Fruit fly (Drosophila melanogaster) S2 (cell line): ENCODE data around the gene TwdlH.

Experiments
- CG8478 ChIP-seq: fragments of >200 bp; optimal IDR thresholded peaks from 2 replicates; lab custom pipeline; 2018
- CTCF ChIP-seq, 2 experiments: fragments of >200 bp; optimal IDR thresholded peaks; 2 replicates each; lab custom pipeline; 2018

TwdlH gene

DNA sequence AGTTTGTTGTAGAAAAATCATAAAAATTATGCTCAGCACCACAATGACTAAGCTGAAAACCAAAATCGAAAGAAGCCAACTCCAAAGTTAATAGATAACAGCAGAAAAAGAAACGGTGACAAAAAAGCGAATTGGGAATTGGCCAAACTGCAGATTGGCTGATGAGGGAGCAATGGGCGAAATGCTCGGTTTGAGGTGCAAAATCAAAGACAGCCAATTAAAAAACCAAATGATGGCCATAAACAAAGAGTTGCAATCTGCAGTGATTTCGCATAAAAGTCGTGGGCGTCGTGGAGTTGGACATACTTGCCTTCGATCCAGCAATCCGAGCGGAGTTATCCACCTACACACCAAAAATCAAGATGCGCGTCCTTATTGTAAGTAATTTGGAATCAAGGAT, at the start of gene TwdlH:
Gene TwdlH (plus strand): TSS at position 301 of the 400 bp plus-strand sequence.
- no peak for TF ChIP-seq CG8478
- TF ChIP-seq CTCF (optimal IDR thresholded peaks at IDR 0.05; lab: Kevin White, UChicago): no peak

DNA sequence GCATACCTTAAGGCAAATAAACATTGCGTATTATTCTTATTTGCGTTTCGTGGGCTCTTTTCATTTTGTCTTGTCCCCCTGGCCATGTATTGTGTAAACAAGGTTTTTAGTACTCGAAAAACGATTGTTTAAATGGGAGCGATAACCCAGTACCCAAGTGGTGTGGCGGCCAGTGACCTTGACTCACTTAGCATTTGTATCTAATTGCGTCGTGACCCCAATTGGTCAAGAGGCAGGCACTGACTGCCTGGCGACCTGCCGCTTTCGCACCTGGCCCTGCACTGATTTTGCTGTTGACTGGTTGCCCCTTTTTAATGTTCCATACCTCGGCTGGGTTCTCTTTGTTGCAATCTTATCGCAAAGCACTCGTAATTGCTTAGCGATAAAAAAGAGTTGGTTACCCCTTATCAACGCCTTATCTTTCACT, 45.4 kb upstream of the TwdlH start:
- no peak for TF ChIP-seq CTCF (optimal IDR thresholded peaks at IDR 0.05; lab: Kevin White, UChicago)
- no peak for TF ChIP-seq CG8478

DNA sequence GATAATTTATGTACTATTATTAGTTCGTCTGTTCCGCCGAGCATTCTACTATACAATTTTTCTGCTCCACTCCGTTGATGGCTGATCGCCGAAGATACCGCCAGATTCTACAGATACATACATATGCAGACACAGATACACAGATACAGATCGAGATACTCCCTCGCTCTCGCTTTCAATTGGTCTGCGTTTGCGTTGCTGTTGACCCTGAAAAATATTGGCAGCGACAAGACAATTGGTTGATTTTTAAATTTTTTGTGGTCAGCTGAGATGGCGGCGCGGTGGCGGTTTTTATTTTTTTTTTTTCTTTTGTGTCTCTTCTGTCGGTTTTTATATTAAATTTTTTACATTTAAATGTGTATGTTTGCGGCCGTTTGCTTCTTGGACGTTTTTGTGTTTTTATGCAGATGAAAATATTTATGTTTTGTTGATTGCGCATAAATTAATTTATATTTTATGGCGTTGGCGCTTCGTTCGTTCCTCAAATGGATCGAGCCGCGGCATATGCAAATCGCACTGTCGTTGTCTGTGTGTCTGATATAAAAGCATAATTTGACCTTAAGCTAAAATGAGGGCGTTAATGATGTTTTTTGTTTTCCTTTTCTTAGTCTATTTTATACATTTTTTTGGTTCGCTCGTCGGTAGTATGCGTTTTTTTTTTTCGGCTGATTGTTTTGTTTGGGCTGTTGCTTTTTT, 39.5 kb upstream of the TwdlH start:
- TF ChIP-seq CTCF (optimal IDR thresholded peaks at IDR 0.05; lab: Kevin White, UChicago): no peak
- no peak for TF ChIP-seq CG8478

DNA sequence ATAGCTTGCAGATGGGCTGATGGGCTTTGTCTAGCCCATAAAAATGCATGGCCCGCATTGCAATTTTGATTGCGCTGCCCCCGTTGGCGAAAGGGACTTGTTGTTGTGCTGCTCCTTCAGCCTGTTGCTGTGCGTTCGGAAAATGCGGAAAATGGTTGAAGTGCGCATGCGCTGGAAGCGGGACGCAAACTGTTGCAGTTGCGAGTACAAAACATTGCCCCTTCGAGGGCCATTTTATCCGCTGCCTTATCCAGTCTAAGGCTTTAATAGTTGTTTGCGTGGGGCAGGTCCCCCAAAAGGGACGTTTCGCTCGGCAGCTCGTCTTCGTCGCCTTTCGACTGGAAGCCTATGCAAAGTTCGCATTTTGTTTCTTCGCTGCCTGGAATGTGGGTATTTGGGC, 27.0 kb upstream of the TwdlH start:
- TF ChIP-seq CG8478: no peak
- TF ChIP-seq CTCF (optimal IDR thresholded peaks at IDR 0.05; lab: Kevin White, UChicago): no peak

DNA sequence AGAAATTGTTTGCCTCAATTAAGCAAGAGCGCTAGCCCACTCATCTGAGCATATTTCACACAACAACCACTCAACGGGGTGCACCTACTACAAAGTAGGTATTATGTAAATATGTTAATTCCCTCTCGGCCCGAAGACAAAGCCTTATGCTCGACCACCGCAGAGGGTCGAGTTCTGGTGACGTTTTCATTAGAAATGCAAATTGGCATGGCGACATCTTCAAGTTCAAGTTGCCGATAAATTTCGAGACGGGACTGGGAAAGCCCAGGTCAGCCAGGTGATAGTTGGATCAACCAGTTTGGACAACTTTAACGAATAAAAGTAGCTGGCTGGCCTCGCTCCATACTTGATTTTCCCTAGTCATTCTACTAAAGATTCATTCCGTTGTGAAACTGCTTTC, 18.1 kb upstream of the TwdlH start:
- TF ChIP-seq CTCF (optimal IDR thresholded peaks at IDR 0.05; lab: Kevin White, UChicago) (no peak), CG8478 (no peak)

DNA sequence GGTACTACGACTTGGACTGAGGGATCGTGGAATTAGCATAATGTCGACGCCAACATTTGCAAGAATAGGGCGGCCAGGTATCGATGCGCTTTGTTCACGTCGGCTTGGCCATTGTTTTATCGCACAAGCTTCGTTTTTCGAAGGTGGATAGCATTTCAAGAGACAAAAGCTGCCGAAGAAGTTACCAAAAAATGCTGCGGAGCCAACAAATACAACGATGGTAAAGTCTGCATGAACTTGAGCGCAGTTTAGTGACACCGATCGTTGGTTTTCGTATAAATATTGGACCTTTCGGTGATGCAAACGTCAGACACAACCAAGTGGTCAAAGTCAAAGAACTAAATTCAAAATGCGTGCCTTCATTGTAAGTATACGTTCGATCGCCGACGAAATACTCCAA, 14.7 kb upstream of the TwdlH start, which contains the start of gene TwdlM:
Gene TwdlM (plus strand): TSS at position 301 of the 400 bp plus-strand sequence.
- TF ChIP-seq CG8478 (no peak), CTCF (optimal IDR thresholded peaks at IDR 0.05; lab: Kevin White, UChicago) (no peak)

DNA sequence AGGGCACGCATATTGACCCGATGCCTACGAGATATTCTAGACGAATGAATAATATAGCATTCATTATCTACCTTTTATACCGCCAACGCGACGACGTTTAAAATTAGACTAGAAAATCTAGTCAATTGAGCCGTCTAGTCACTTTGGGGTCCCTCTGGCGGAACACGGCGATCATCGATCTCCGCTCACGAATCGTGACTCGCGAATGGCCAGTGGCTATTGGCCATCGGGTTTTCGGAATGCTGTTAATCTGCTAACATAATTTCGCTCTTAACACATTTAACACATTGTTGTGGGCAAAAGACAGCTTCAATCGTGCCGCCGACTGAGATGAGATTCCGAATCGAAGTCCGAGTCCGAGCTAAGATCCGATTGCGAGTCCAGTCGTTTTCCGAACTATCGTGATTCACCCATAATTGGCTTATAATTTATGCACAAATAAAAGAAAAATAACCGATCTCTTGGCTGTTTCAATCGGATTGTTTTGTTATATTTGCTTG, 12.2 kb upstream of the TwdlH start, which contains the start of gene TwdlP:
Gene TwdlP (minus strand): TSS at position 51 of the 500 bp plus-strand sequence.
- TF ChIP-seq CTCF (optimal IDR thresholded peaks at IDR 0.05; lab: Kevin White, UChicago) (no peak), CG8478 (no peak)

DNA sequence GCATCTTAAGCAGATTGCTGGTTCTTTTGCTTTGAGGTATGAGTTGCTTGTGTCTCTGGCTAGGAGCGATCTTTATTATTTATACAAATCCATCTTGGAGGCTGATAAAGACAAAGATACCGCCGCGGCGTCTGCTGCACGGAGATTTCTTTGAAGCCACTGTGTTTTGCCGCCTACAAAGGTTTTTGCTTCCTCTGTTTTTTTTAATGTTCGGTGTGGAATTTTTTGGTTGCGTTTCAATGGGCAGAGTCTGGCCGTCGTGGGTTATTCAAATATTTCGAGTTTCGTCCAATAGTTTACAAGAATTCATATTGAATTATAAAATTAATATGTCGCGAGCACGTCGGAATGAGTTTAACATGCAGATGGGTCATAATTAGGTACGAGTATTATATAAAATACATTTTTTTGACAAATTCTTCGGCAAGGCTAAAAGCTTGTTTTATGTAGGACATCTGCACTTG, 10.0 kb upstream of the TwdlH start, which contains the start of gene TwdlB:
Gene TwdlB (minus strand): TSS at position 51 of the 464 bp plus-strand sequence.
- TF ChIP-seq CTCF (optimal IDR thresholded peaks at IDR 0.05; lab: Kevin White, UChicago): no peak
- no peak for TF ChIP-seq CG8478

DNA sequence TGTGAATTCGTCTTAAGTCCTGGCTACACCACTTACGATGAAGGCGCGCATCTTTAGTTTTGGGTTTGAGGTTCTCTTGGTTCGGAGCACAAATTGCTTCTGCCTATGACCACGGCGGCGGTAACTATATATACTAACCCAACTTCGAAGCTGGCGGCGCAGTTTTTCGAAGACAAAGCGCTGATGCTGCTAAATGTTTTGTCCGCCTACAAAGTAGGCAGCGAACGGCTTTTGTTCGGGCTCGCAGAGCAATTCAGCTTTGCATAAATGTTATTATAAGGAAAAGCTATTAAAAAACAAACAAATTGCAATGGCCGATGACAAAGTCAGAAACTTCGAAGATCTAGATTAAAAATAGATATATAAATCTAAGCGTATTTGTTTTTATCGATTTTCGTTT, 8.0 kb upstream of the TwdlH start, which contains the start of gene TwdlL:
Gene TwdlL (minus strand): TSS at position 101 of the 400 bp plus-strand sequence.
- TF ChIP-seq CTCF (optimal IDR thresholded peaks at IDR 0.05; lab: Kevin White, UChicago): no peak
- no peak for TF ChIP-seq CG8478

DNA sequence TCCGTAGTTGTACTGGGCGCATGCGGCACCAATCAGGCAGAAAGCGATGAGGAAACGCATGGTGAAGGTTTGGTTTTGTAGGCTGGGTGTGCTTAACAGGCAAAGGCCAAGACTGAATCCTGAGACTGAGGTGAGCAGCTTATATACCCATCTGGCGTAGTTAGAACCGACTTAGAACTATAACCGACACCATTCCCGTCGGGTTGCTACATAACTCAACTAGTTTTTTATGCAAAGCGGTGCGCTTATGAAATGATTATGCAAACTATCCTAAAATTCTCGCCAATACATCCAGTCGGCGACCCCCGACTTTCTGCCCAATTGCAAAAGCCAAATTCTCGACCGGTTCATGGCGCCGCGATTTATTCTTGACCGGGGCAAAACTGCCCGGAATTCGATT, 6.9 kb upstream of the TwdlH start, which contains the start of gene TwdlO:
Gene TwdlO (minus strand): TSS at position 101 of the 400 bp plus-strand sequence.
- TF ChIP-seq CTCF (optimal IDR thresholded peaks at IDR 0.05; lab: Kevin White, UChicago) (no peak), CG8478 (no peak)

DNA sequence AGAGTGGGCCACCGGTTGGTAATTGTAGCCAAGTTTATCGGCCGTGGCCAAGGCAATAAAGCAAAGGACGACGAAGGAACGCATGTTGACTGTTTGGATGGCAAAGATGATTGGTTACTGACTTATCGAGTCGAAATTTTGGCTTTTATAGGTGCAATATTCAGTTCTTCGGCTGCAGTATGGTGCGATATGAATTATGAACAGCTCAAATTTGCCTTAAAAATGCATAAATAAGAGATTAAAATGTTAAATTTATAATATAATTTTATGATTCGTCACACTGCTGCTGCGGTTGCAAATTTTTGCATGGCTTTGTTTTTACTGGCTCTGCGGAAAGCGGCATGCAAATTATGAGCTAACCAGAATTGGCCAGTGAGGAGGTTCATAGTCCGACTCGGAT, 4.9 kb upstream of the TwdlH start, which contains the start of gene TwdlK:
Gene TwdlK (minus strand): TSS at position 101 of the 400 bp plus-strand sequence.
- TF ChIP-seq CG8478 (no peak), CTCF (optimal IDR thresholded peaks at IDR 0.05; lab: Kevin White, UChicago) (no peak)

DNA sequence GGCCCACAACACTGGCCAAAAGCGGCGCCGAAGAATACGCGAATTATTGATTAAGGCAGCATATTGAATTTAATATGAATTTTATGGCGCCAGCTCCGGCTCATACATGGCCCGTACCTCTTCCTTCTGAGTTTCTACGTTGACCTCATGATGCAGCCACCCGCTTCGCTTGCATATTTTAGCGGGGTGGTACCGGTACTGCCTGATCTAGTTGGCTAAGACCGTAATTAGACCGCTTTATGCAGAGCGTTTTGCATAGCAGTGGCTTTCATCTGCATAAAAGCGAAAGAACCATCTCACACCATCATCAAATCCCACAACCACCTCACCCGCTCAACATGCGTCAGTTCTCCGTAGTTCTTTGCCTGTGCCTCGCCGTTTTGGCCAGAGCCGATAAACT, 3.9 kb upstream of the TwdlH start, which contains the start of gene TwdlJ:
Gene TwdlJ (plus strand): TSS at position 301 of the 400 bp plus-strand sequence.
- TF ChIP-seq CG8478 (no peak), CTCF (optimal IDR thresholded peaks at IDR 0.05; lab: Kevin White, UChicago) (no peak)

DNA sequence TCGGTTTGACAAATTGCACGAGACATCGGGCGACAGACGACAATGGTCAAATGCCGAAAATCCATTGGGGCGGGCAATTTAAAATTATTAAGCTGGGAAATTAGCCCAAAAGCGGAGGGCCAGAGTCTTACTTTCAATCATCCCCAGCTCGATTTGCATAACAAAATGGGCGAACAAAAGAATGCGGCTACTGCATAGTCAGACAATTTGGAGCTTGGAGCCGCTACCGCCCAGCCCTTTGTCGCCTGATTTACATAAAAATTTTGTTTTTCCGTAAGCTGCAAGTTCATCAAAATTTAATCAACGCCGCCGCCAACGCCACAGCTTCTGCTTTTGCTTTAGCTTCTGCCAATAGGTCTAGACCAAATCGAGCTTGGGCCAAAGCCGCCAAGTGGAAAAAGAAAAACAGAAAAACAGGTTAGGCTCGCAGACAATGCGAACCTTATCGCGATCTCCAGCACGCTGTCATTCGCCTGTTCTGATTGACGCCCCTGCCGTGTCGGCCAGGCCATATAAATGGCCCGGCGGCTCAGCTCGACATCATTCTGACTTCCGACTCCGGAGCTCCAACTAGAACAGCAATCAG, 2.1 kb upstream of the TwdlH start, which contains the start of gene TwdlN:
Gene TwdlN (plus strand): TSS at position 536 of the 586 bp plus-strand sequence.
- no peak for TF ChIP-seq CTCF (optimal IDR thresholded peaks at IDR 0.05; lab: Kevin White, UChicago)
- no peak for TF ChIP-seq CG8478

DNA sequence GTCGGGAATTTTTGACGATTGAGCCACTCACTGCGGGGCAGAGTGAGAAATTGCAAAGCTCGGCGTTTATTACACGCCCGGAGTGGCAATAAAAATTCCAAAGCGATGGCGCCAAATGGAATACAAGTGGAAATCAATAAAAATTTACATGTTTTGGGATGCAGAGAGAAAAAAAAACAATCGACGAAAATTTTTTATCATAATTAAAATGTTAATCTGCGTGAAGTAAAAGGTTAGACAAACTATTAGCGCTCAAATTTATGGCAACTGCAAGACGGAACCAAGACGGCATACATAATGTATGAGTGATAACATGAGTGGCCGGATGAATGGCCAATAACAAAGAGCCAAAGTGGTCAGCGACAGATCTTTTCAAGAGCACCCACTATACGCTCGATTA, 522 bp upstream of the TwdlH start:
- TF ChIP-seq CG8478 (no peak), CTCF (optimal IDR thresholded peaks at IDR 0.05; lab: Kevin White, UChicago) (no peak)

DNA sequence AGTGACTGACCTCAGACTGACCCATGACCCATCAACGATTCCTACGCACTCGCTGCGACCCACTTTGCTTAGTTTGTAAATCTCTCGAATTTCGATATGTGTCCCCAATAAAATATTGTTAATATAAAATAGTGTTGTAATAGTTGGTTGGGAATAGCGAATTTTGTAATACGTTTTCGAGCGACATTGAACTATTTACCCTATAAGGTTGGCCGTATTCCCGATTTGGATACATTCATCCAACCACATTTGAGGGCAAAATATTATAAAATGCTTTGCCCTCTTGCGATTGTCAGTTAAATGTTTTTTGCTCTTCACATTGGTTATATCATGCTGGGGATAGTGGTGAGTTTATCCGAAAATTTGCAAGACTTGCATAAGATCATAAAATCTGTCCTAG, 1.1 kb downstream of the TwdlH start, which contains the start of gene TwdlR:
Gene TwdlR (plus strand): TSS at position 301 of the 400 bp plus-strand sequence.
- TF ChIP-seq CTCF (optimal IDR thresholded peaks at IDR 0.05; lab: Kevin White, UChicago): no peak
- no peak for TF ChIP-seq CG8478

DNA sequence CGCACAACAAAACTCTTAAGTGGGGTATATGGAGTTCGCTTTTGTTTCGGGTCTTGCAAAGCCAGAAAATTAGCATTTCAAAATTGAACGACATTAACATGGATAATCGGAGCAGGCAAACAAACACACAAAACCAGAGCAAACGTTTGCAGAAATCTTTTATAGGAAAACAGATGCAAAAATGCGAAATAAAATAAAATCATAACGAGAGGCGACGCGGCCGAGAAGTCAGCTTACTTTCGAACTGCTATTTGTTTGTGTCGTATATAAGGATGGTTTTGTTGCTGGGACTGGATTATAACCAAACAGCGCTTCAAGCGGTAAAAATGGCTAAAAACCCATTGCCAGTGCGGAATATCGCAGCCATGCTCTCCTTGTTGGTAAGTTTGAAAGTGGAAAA, 2.9 kb downstream of the TwdlH start, which contains the start of gene TwdlS:
Gene TwdlS (plus strand): TSS at position 301 of the 400 bp plus-strand sequence.
- TF ChIP-seq CG8478 (no peak), CTCF (optimal IDR thresholded peaks at IDR 0.05; lab: Kevin White, UChicago) (no peak)
